Fruit fly (Drosophila melanogaster): ENCODE results near the gene HP1D3csd.

HP1D3csd gene

dm6 chrX:19220415-19220814 lies 30.4 kb downstream of the HP1D3csd start, which contains the start of gene CG7884 (continued):
- TF ChIP-seq lbe (GFP tag; optimal IDR thresholded peaks at IDR 0.05) (no peak), ro (GFP tag; IDR thresholded peaks at IDR 0.05) (no peak), pita (GFP tag; optimal IDR thresholded peaks at IDR 0.05) (no peak), vvl (GFP tag; IDR thresholded peaks at IDR 0.05) (peak; percentile 19; the same call in 1 of the 2 replicates), run (tag; optimal IDR thresholded peaks at IDR 0.05) (no peak), H15 (GFP tag; IDR thresholded peaks at IDR 0.05) (no peak), sens (GFP tag) (peak; percentile 73), dan (GFP tag; IDR thresholded peaks at IDR 0.05) (no peak), CG12391 (tag; optimal IDR thresholded peaks at IDR 0.05) (no peak), CG7963 (GFP tag; IDR thresholded peaks at IDR 0.05; ENCODE audit: partially characterized antibody) (0 out of 3 replicates have a peak, but pooled peaks have one; percentile 5), dati (GFP tag; IDR thresholded peaks at IDR 0.05) (no peak), fru (optimal IDR thresholded peaks at IDR 0.05) (no peak), CG15269 (tag; optimal IDR thresholded peaks at IDR 0.05) (no peak), emc (GFP tag; optimal IDR thresholded peaks at IDR 0.05) (no peak), Vsx1 (GFP tag; optimal IDR thresholded peaks at IDR 0.05) (no peak), CG12236 (GFP tag; optimal IDR thresholded peaks at IDR 0.05) (no peak), Dip2 (GFP tag; IDR thresholded peaks at IDR 0.05) (no peak), Med (GFP tag) (peak; percentile 39), Optix (GFP tag; IDR thresholded peaks at IDR 0.05) (0 out of 3 replicates have a peak, but pooled peaks have one; percentile 12), CG10147 (GFP tag; optimal IDR thresholded peaks at IDR 0.05) (no peak), pnt (GFP tag; optimal IDR thresholded peaks at IDR 0.05) (no peak), CG1832 (GFP tag; optimal IDR thresholded peaks at IDR 0.05) (peak; percentile 40), sim (GFP tag; IDR thresholded peaks at IDR 0.05) (no peak), Nf-YA (GFP tag; IDR thresholded peaks at IDR 0.05) (no peak), bab2 (GFP tag; optimal IDR thresholded peaks at IDR 0.05) (no peak), CG34422 (GFP tag; IDR thresholded peaks at IDR 0.05) (0 out of 3 replicates have a peak, but pooled peaks have one; percentile 56), CG11504 (tag; optimal IDR thresholded peaks at IDR 0.05) (no peak), sc (optimal IDR thresholded peaks at IDR 0.05) (no peak), sc (GFP tag; optimal IDR thresholded peaks at IDR 0.05) (no peak), lov (optimal IDR thresholded peaks at IDR 0.05) (no peak), lov (GFP tag; IDR thresholded peaks at IDR 0.05) (no peak), Lim3 (GFP tag; IDR thresholded peaks at IDR 0.05) (no peak), Blimp-1 (GFP tag; optimal IDR thresholded peaks at IDR 0.05) (peak; percentile 14), Dfd (GFP tag; optimal IDR thresholded peaks at IDR 0.05) (no peak), prd (optimal IDR thresholded peaks at IDR 0.05) (no peak), prd (GFP tag; IDR thresholded peaks at IDR 0.05) (no peak), Camta (GFP tag; optimal IDR thresholded peaks at IDR 0.05) (no peak), CG8359 (GFP tag; optimal IDR thresholded peaks at IDR 0.05; ENCODE audit: borderline replicate concordance) (no peak), CG16813 (GFP tag; IDR thresholded peaks at IDR 0.05; ENCODE audit: partially characterized antibody) (no peak), psq (GFP tag; optimal IDR thresholded peaks at IDR 0.05) (no peak), D19B (GFP tag; optimal IDR thresholded peaks at IDR 0.05) (no peak), onecut (GFP tag; IDR thresholded peaks at IDR 0.05) (no peak), Scr (GFP tag; IDR thresholded peaks at IDR 0.05; ENCODE audit: partially characterized antibody) (no peak), trem (tag; optimal IDR thresholded peaks at IDR 0.05) (no peak), CG9609 (GFP tag; optimal IDR thresholded peaks at IDR 0.05) (no peak), CHES-1-like (GFP tag; optimal IDR thresholded peaks at IDR 0.05) (no peak), tup (GFP tag; optimal IDR thresholded peaks at IDR 0.05) (no peak), NC2β (GFP tag; optimal IDR thresholded peaks at IDR 0.05) (no peak), CG14014 (GFP tag; IDR thresholded peaks at IDR 0.05) (no peak), CG10274 (GFP tag; optimal IDR thresholded peaks at IDR 0.05) (no peak), CG8478 (optimal IDR thresholded peaks at IDR 0.05) (no peak), TFAM (GFP tag; optimal IDR thresholded peaks at IDR 0.05) (no peak), Drgx (GFP tag; IDR thresholded peaks at IDR 0.05) (0 out of 2 replicates have a peak, but pooled peaks have one; percentile 13), CG15514 (GFP tag; optimal IDR thresholded peaks at IDR 0.05) (no peak)
